Worm (Caenorhabditis elegans) whole organism, L4 larva: ENCODE data around the gene Y39E4B.13.

Experiments
- D1046.2 ChIP-seq: fragments of 200-800 bp; sonication (Bioruptor generic); IDR thresholded peaks from 2 replicates; pipeline ENCODE4 v1.3.6; 2022; ENCODE audit warnings: missing genetic modification characterization, missing compliant biosample characterization
- F10B5.3 ChIP-seq: sonication (generic microtip); optimal IDR thresholded peaks from 2 replicates; lab custom pipeline; 2016; ENCODE audit warnings: mild to moderate bottlenecking, missing genetic modification characterization, missing compliant biosample characterization
- R02D3.7 ChIP-seq: fragments of 150-350 bp; sonication (generic microtip); optimal IDR thresholded peaks from 3 replicates; lab custom pipeline; 2014; ENCODE audit warnings: missing biosample characterization, missing genetic modification characterization
- T20F7.1 ChIP-seq: fragments of 200-800 bp; sonication (Bioruptor generic); optimal IDR thresholded peaks from 2 replicates; lab custom pipeline; 2018; ENCODE audit warnings: mild to moderate bottlenecking, missing genetic modification characterization, missing compliant biosample characterization
- Y105C5A.15 ChIP-seq: fragments of 200-800 bp; sonication (Bioruptor generic); IDR thresholded peaks from 2 replicates; pipeline ENCODE4 v1.3.6; 2022; ENCODE audit warnings: missing genetic modification characterization, missing compliant biosample characterization
- Y48G9A.11 ChIP-seq: fragments of 200-800 bp; sonication (Bioruptor generic); IDR thresholded peaks from 2 replicates; pipeline ENCODE4 v1.3.6; 2022; ENCODE audit warnings: missing genetic modification reagents, missing genetic modification characterization, missing compliant biosample characterization
- Y75B8A.6 ChIP-seq: fragments of 200-800 bp; sonication (Bioruptor generic); IDR thresholded peaks from 2 replicates; pipeline ENCODE4 v1.3.6; 2022; ENCODE audit warnings: missing genetic modification reagents, missing genetic modification characterization, missing compliant biosample characterization
- ZK337.2 ChIP-seq: fragments of 200-800 bp; sonication (Bioruptor generic); IDR thresholded peaks from 2 replicates; pipeline ENCODE4 v1.3.6; 2022; ENCODE audit warnings: missing genetic modification reagents, missing genetic modification characterization, missing compliant biosample characterization
- ZK546.5 ChIP-seq, 2 experiments: sonication (generic microtip); optimal IDR thresholded peaks; 2 replicates each; lab custom pipeline; 2017; ENCODE audit warnings: missing biosample characterization in 2 of 2, missing genetic modification characterization in 2 of 2
- aha-1 ChIP-seq: fragments of 150-350 bp; peaks from one replicate; lab custom pipeline; 2014; ENCODE audit warnings: missing biosample characterization, missing genetic modification characterization
- ceh-82 ChIP-seq: sonication (generic microtip); optimal IDR thresholded peaks from 2 replicates; lab custom pipeline; 2017; ENCODE audit warnings: missing biosample characterization, missing genetic modification characterization
- ces-1 ChIP-seq: fragments of 150-350 bp; sonication (generic microtip); optimal IDR thresholded peaks from 4 replicates; lab custom pipeline; 2014; ENCODE audit warnings: missing biosample characterization, missing genetic modification reagents, missing genetic modification characterization
- dmd-6 ChIP-seq: fragments of 200-800 bp; sonication (Bioruptor generic); IDR thresholded peaks from 2 replicates; pipeline ENCODE4 v1.3.6; 2022; ENCODE audit warnings: missing genetic modification reagents, missing genetic modification characterization, missing compliant biosample characterization
- dmd-8 ChIP-seq: fragments of 200-800 bp; sonication (Bioruptor generic); IDR thresholded peaks from 2 replicates; pipeline ENCODE4 v1.3.6; 2022; ENCODE audit warnings: missing genetic modification characterization, missing compliant biosample characterization
- hif-1 ChIP-seq, 2 experiments: sonication (generic microtip); optimal IDR thresholded peaks; 2 replicates each; lab custom pipeline; 2016 to 2017; ENCODE audit warnings: missing compliant biosample characterization in 2 of 2, missing genetic modification characterization in 2 of 2, missing genetic modification reagents in 2 of 2, missing genotype in 2 of 2, mild to moderate bottlenecking in 1 of 2
- hlh-11 ChIP-seq: fragments of 200-800 bp; sonication (Bioruptor generic); optimal IDR thresholded peaks from 2 replicates; lab custom pipeline; 2018; ENCODE audit warnings: mild to moderate bottlenecking, missing genetic modification characterization, missing compliant biosample characterization
- hlh-30 ChIP-seq: sonication (generic microtip); optimal IDR thresholded peaks from 2 replicates; lab custom pipeline; 2017; ENCODE audit warnings: antibody characterized with exemption, mild to moderate bottlenecking, missing genetic modification characterization, missing compliant biosample characterization; ENCODE audit not compliant: insufficient read depth
- hmg-1.1 ChIP-seq: fragments of 200-800 bp; sonication (Bioruptor generic); IDR thresholded peaks from 2 replicates; pipeline ENCODE4 v1.3.6; 2022; ENCODE audit warnings: missing genetic modification reagents, missing genetic modification characterization, missing compliant biosample characterization
- lin-29 ChIP-seq: fragments of 200-800 bp; sonication (Bioruptor generic); IDR thresholded peaks from 2 replicates; pipeline ENCODE4 v1.3.6; 2022; ENCODE audit warnings: missing genetic modification reagents, missing genetic modification characterization, missing compliant biosample characterization
- lir-3 ChIP-seq: sonication (generic microtip); optimal IDR thresholded peaks from 2 replicates; lab custom pipeline; 2016; ENCODE audit warnings: mild to moderate bottlenecking, missing genetic modification characterization, missing compliant biosample characterization
- lsy-2 ChIP-seq, 2 experiments: fragments of 150-350 bp in 1 of 2; sonication (generic microtip) in 1 of 2; optimal IDR thresholded peaks; 2 replicates each; lab custom pipeline; 2014 to 2017; ENCODE audit warnings: missing biosample characterization in 2 of 2, missing genetic modification characterization in 2 of 2
- madf-5 ChIP-seq, 2 experiments: fragments of 200-800 bp; sonication (Bioruptor generic); IDR thresholded peaks; 2 replicates each; pipeline ENCODE4 v1.3.6; 2022; ENCODE audit warnings: missing compliant biosample characterization in 2 of 2, missing genetic modification characterization in 2 of 2
- madf-9 ChIP-seq: fragments of 200-800 bp; sonication (Bioruptor generic); conservative IDR thresholded peaks from 2 replicates; pipeline ENCODE4 v1.3.6; 2022; ENCODE audit warnings: missing genetic modification reagents, missing genetic modification characterization, missing compliant biosample characterization
- mdl-1 ChIP-seq, 2 experiments: fragments of 150-350 bp in 1 of 2; sonication (generic microtip) in 1 of 2; optimal IDR thresholded peaks; 2 replicates each; lab custom pipeline; 2014 to 2017; ENCODE audit warnings: missing biosample characterization in 2 of 2, missing genetic modification characterization in 2 of 2
- mep-1 ChIP-seq: fragments of 150-350 bp; sonication (generic microtip); optimal IDR thresholded peaks from 3 replicates; lab custom pipeline; 2014; ENCODE audit warnings: missing biosample characterization, missing genetic modification characterization
- mxl-3 ChIP-seq: fragments of 200-800 bp; sonication (Bioruptor generic); optimal IDR thresholded peaks from 2 replicates; lab custom pipeline; 2018; ENCODE audit warnings: mild to moderate bottlenecking, missing genetic modification characterization, missing compliant biosample characterization
- nhr-111 ChIP-seq: fragments of 200-800 bp; sonication (Bioruptor generic); optimal IDR thresholded peaks from 2 replicates; lab custom pipeline; 2018; ENCODE audit warnings: mild to moderate bottlenecking, missing genetic modification characterization, missing compliant biosample characterization
- nhr-25 ChIP-seq: sonication (generic microtip); optimal IDR thresholded peaks from 2 replicates; lab custom pipeline; 2017; ENCODE audit warnings: missing genetic modification characterization, mild to moderate bottlenecking, missing compliant biosample characterization, antibody characterized with exemption, moderate library complexity, borderline replicate concordance; ENCODE audit not compliant: insufficient read depth
- nhr-28 ChIP-seq: fragments of 150-350 bp; optimal IDR thresholded peaks from 2 replicates; lab custom pipeline; 2014; ENCODE audit warnings: missing biosample characterization, missing genetic modification characterization
- nhr-41 ChIP-seq: fragments of 200-800 bp; sonication (Bioruptor generic); IDR thresholded peaks from 2 replicates; pipeline ENCODE4 v1.3.6; 2022; ENCODE audit warnings: missing genetic modification reagents, missing genetic modification characterization, missing compliant biosample characterization
- nhr-42 ChIP-seq: fragments of 200-800 bp; sonication (Bioruptor generic); IDR thresholded peaks from 2 replicates; pipeline ENCODE4 v1.3.6; 2022; ENCODE audit warnings: missing genetic modification characterization, missing compliant biosample characterization
- nhr-48 ChIP-seq: sonication (generic microtip); optimal IDR thresholded peaks from 2 replicates; lab custom pipeline; 2016; ENCODE audit warnings: mild to moderate bottlenecking, missing genetic modification characterization, missing compliant biosample characterization
- nhr-6 ChIP-seq: fragments of 150-350 bp; optimal IDR thresholded peaks from 2 replicates; lab custom pipeline; 2014; ENCODE audit warnings: missing biosample characterization, missing genetic modification characterization
- php-3 ChIP-seq: fragments of 200-800 bp; sonication (Bioruptor generic); IDR thresholded peaks from 2 replicates; pipeline ENCODE4 v1.3.6; 2022; ENCODE audit warnings: missing genetic modification reagents, missing genetic modification characterization, missing compliant biosample characterization
- rbr-2 ChIP-seq: sonication (generic microtip); optimal IDR thresholded peaks from 2 replicates; lab custom pipeline; 2016; ENCODE audit warnings: missing genotype, missing genetic modification characterization, missing compliant biosample characterization
- saeg-2 ChIP-seq: fragments of 200-800 bp; sonication (Bioruptor generic); IDR thresholded peaks from 2 replicates; pipeline ENCODE4 v1.3.6; 2022; ENCODE audit warnings: missing genetic modification reagents, missing genetic modification characterization, missing compliant biosample characterization
- sdz-12 ChIP-seq: fragments of 200-800 bp; sonication (Bioruptor generic); optimal IDR thresholded peaks from 2 replicates; lab custom pipeline; 2018; ENCODE audit warnings: mild to moderate bottlenecking, missing genetic modification characterization, missing compliant biosample characterization
- skn-1 ChIP-seq: fragments of 150-350 bp; optimal IDR thresholded peaks from 2 replicates; lab custom pipeline; 2014; ENCODE audit warnings: missing biosample characterization, missing genetic modification characterization
- snpc-4 ChIP-seq: fragments of 150-350 bp; optimal IDR thresholded peaks from 2 replicates; lab custom pipeline; 2014; ENCODE audit warnings: missing biosample characterization, missing genetic modification characterization
- spr-1 ChIP-seq: sonication (generic microtip); optimal IDR thresholded peaks from 2 replicates; lab custom pipeline; 2016; ENCODE audit warnings: mild to moderate bottlenecking, missing genetic modification characterization, missing compliant biosample characterization
- spr-3 ChIP-seq: fragments of 200-800 bp; sonication (Bioruptor generic); optimal IDR thresholded peaks from 2 replicates; lab custom pipeline; 2018; ENCODE audit warnings: mild to moderate bottlenecking, missing genetic modification characterization, missing compliant biosample characterization
- tag-97 ChIP-seq: fragments of 200-800 bp; sonication (Bioruptor generic); IDR thresholded peaks from 2 replicates; pipeline ENCODE4 v1.3.6; 2022; ENCODE audit warnings: missing genetic modification characterization, missing compliant biosample characterization
- unc-130 ChIP-seq: sonication (generic microtip); optimal IDR thresholded peaks from 2 replicates; lab custom pipeline; 2016; ENCODE audit warnings: missing genetic modification reagents, missing genetic modification characterization, missing compliant biosample characterization
- unc-39 ChIP-seq: sonication (generic microtip); optimal IDR thresholded peaks from 2 replicates; lab custom pipeline; 2017; ENCODE audit warnings: missing biosample characterization, missing genetic modification characterization
- vab-7 ChIP-seq: fragments of 200-800 bp; sonication (Bioruptor generic); IDR thresholded peaks from 2 replicates; pipeline ENCODE4 v1.3.6; 2022; ENCODE audit warnings: missing genetic modification reagents, missing genetic modification characterization, missing compliant biosample characterization
- zag-1 ChIP-seq: fragments of 150-350 bp; optimal IDR thresholded peaks from 2 replicates; lab custom pipeline; 2014; ENCODE audit warnings: missing biosample characterization, missing genetic modification characterization
- zfp-3 ChIP-seq: fragments of 200-800 bp; sonication (Bioruptor generic); conservative IDR thresholded peaks from 2 replicates; pipeline ENCODE4 v1.3.6; 2022; ENCODE audit warnings: missing genetic modification reagents, missing genetic modification characterization, missing compliant biosample characterization
- ztf-11 ChIP-seq: fragments of 150-350 bp; optimal IDR thresholded peaks from 2 replicates; lab custom pipeline; 2014; ENCODE audit warnings: missing biosample characterization, missing genetic modification characterization

Y39E4B.13 gene

ce11 chrIII:13065694-13066093 is 25.2 kb upstream of the Y39E4B.13 start:
- TF ChIP-seq mep-1 (tag; lab: Kevin White, UChicago) (no peak), F10B5.3 (tag; lab: Kevin White, UChicago) (no peak), ces-1 (no peak), php-3 (GFP tag; lab: Robert Waterston, UW) (no peak), lin-29 (no peak), Y48G9A.11 (GFP tag; lab: Robert Waterston, UW) (no peak), D1046.2 (GFP tag; lab: Robert Waterston, UW) (no peak), ceh-82 (no peak), Y105C5A.15 (GFP tag; lab: Robert Waterston, UW) (no peak), rbr-2 (tag; lab: Kevin White, UChicago) (no peak), dmd-6 (GFP tag; lab: Robert Waterston, UW) (0 out of 2 replicates have a peak, but pooled peaks have one; percentile 17), mxl-3 (GFP tag; lab: Kevin White, UChicago) (peak; percentile 43), zfp-3 (GFP tag; lab: Robert Waterston, UW) (no peak), hlh-11 (tag; lab: Kevin White, UChicago) (peak; percentile 34), nhr-6 (tag; lab: Kevin White, UChicago) (no peak), unc-130 (no peak), unc-39 (no peak), nhr-41 (no peak), zag-1 (tag; lab: Kevin White, UChicago) (no peak), tag-97 (GFP tag; lab: Robert Waterston, UW) (no peak), dmd-8 (no peak), madf-5 (GFP tag; IDR thresholded peaks at IDR 0.05; lab: Robert Waterston, UW) (no peak), ztf-11 (tag; lab: Kevin White, UChicago) (no peak), ZK337.2 (GFP tag; lab: Robert Waterston, UW) (no peak), nhr-28 (no peak), snpc-4 (tag; lab: Kevin White, UChicago) (no peak), mdl-1 (tag; optimal IDR thresholded peaks at IDR 0.05; lab: Kevin White, UChicago) (peak in 1 of 2 experiments; percentile 22), Y75B8A.6 (no peak), saeg-2 (no peak), aha-1 (tag; lab: Kevin White, UChicago) (peak; percentile 69), lir-3 (tag; lab: Kevin White, UChicago) (no peak), lsy-2 (tag; optimal IDR thresholded peaks at IDR 0.05; lab: Kevin White, UChicago) (peak in 1 of 2 experiments; percentile 13), sdz-12 (no peak), madf-9 (no peak), nhr-111 (GFP tag; lab: Kevin White, UChicago) (no peak), spr-3 (GFP tag; lab: Kevin White, UChicago) (peak; percentile 4), T20F7.1 (no peak), hmg-1.1 (GFP tag; lab: Robert Waterston, UW) (peak; percentile 47), vab-7 (GFP tag; lab: Robert Waterston, UW) (no peak), ZK546.5 (tag; optimal IDR thresholded peaks at IDR 0.05; lab: Kevin White, UChicago) (no peak), hif-1 (tag; optimal IDR thresholded peaks at IDR 0.05; lab: Kevin White, UChicago) (peak in 1 of 2 experiments; percentile 12), nhr-48 (no peak), spr-1 (tag; lab: Kevin White, UChicago) (no peak), R02D3.7 (tag; lab: Kevin White, UChicago) (no peak), hlh-30 (tag; lab: Kevin White, UChicago) (peak; percentile 58), nhr-42 (GFP tag; lab: Robert Waterston, UW) (no peak), nhr-25 (tag; lab: Kevin White, UChicago) (peak; percentile 61), skn-1 (tag; lab: Kevin White, UChicago) (no peak)
